Worm (Caenorhabditis elegans) whole organism, L4 larva: Measurements from ENCODE around the gene mrck-1.

Experiments
- ZK546.5 ChIP-seq, 2 experiments: sonication (generic microtip); optimal IDR thresholded peaks; 2 replicates each; lab custom pipeline; 2017; ENCODE audit warnings: missing biosample characterization in 2 of 2, missing genetic modification characterization in 2 of 2
- aly-2 ChIP-seq: sonication (generic microtip); optimal IDR thresholded peaks from 2 replicates; lab custom pipeline; 2018; ENCODE audit warnings: missing biosample characterization, missing genetic modification characterization
- ceh-28 ChIP-seq: fragments of 150-350 bp; optimal IDR thresholded peaks from 2 replicates; lab custom pipeline; 2014; ENCODE audit warnings: missing biosample characterization, missing genetic modification reagents, missing genetic modification characterization
- ceh-62 ChIP-seq: sonication (generic microtip); optimal IDR thresholded peaks from 2 replicates; lab custom pipeline; 2017; ENCODE audit warnings: missing biosample characterization, missing genetic modification characterization
- daf-8 ChIP-seq: fragments of 200-800 bp; sonication (Bioruptor generic); IDR thresholded peaks from 2 replicates; pipeline ENCODE4 v1.3.6; 2022; ENCODE audit warnings: missing genetic modification characterization, missing compliant biosample characterization
- egl-43 ChIP-seq: fragments of 200-800 bp; sonication (Bioruptor generic); IDR thresholded peaks from 2 replicates; pipeline ENCODE4 v1.3.6; 2022; ENCODE audit warnings: missing genetic modification reagents, missing genetic modification characterization, missing compliant biosample characterization
- fos-1 ChIP-seq: fragments of 150-350 bp; optimal IDR thresholded peaks from 2 replicates; lab custom pipeline; 2014; ENCODE audit warnings: missing biosample characterization, missing genetic modification characterization
- jun-1 ChIP-seq: fragments of 150-350 bp; optimal IDR thresholded peaks from 2 replicates; lab custom pipeline; 2014; ENCODE audit warnings: missing biosample characterization, missing genetic modification reagents, missing genetic modification characterization
- nhr-237 ChIP-seq: sonication (generic microtip); optimal IDR thresholded peaks from 2 replicates; lab custom pipeline; 2017; ENCODE audit warnings: missing biosample characterization, missing genetic modification characterization
- nhr-41 ChIP-seq: fragments of 200-800 bp; sonication (Bioruptor generic); IDR thresholded peaks from 2 replicates; pipeline ENCODE4 v1.3.6; 2022; ENCODE audit warnings: missing genetic modification reagents, missing genetic modification characterization, missing compliant biosample characterization
- nhr-77 ChIP-seq: fragments of 150-350 bp; optimal IDR thresholded peaks from 2 replicates; lab custom pipeline; 2014; ENCODE audit warnings: missing biosample characterization, missing genetic modification characterization

DNA sequence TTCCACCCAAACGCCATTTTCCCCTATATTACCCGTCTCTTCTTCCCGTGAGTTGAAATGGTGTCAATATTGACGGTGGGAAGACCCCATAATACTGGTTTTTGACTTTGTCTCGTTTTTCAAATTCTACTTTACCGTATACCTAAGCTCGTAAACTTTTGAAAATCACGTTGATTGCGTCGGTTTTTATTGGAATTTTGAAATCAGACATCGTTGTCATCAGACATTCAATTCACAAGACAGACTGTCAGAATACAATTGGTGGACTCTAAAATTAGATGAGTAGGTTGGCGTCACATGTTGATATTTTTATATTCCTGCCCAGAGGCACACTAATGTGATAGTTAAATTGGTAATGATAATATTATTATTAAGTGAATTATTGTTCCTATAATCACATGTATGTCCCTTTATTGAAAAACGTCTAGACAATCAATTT is 35.2 kb downstream of the mrck-1 start:
- TF ChIP-seq ceh-62 (tag; lab: Kevin White, UChicago) (no peak), nhr-77 (tag; lab: Kevin White, UChicago) (no peak), aly-2 (tag; lab: Kevin White, UChicago) (no peak), nhr-41 (GFP tag; lab: Robert Waterston, UW) (no peak), nhr-237 (tag; lab: Kevin White, UChicago) (no peak), ZK546.5 (tag; optimal IDR thresholded peaks at IDR 0.05; lab: Kevin White, UChicago) (no peak), ceh-28 (tag; lab: Kevin White, UChicago) (no peak), daf-8 (GFP tag; lab: Robert Waterston, UW) (no peak), fos-1 (tag; lab: Kevin White, UChicago) (no peak), egl-43 (GFP tag; lab: Robert Waterston, UW) (no peak), jun-1 (no peak)
